Worm (Caenorhabditis elegans) whole organism, L1 larva: Measurements from ENCODE around the gene hda-11.

Source experiments
- C34B4.2 ChIP-seq: sonication (generic microtip); optimal IDR thresholded peaks from 2 replicates; lab custom pipeline; 2017; ENCODE audit warnings: mild to moderate bottlenecking, missing genetic modification characterization, missing compliant biosample characterization
- F16B12.6 ChIP-seq: fragments of 150-350 bp; optimal IDR thresholded peaks from 2 replicates; lab custom pipeline; 2014; ENCODE audit warnings: missing biosample characterization, missing genetic modification characterization
- Y116A8C.19 ChIP-seq: sonication (generic microtip); optimal IDR thresholded peaks from 2 replicates; lab custom pipeline; 2016; ENCODE audit warnings: missing compliant biosample characterization, missing genetic modification characterization, borderline replicate concordance
- alr-1 ChIP-seq: fragments of 200-800 bp; sonication (Bioruptor generic); optimal IDR thresholded peaks from 2 replicates; lab custom pipeline; 2018; ENCODE audit warnings: borderline replicate concordance, mild to moderate bottlenecking, missing genetic modification characterization, missing compliant biosample characterization
- aly-2 ChIP-seq: fragments of 150-350 bp; optimal IDR thresholded peaks from 2 replicates; lab custom pipeline; 2014; ENCODE audit warnings: missing biosample characterization, missing genetic modification characterization
- blmp-1 ChIP-seq: fragments of 150-350 bp; optimal IDR thresholded peaks from 2 replicates; lab custom pipeline; 2014; ENCODE audit warnings: missing biosample characterization, missing genetic modification characterization
- ceh-82 ChIP-seq, 3 experiments: fragments of 150-350 bp in 1 of 3; sonication (generic microtip) in 2 of 3; optimal IDR thresholded peaks; 2 replicates each; lab custom pipeline; 2014 to 2017; ENCODE audit warnings: missing biosample characterization in 3 of 3, missing genetic modification characterization in 3 of 3
- ceh-88 ChIP-seq: fragments of 200-800 bp; sonication (Bioruptor generic); IDR thresholded peaks from 2 replicates; pipeline ENCODE4 v1.3.6; 2022; ENCODE audit warnings: missing genetic modification characterization, missing compliant biosample characterization
- dsc-1 ChIP-seq: sonication (generic microtip); optimal IDR thresholded peaks from 2 replicates; lab custom pipeline; 2016; ENCODE audit warnings: mild to moderate bottlenecking, missing genetic modification characterization, missing compliant biosample characterization
- efl-3 ChIP-seq: fragments of 200-800 bp; sonication (Bioruptor generic); optimal IDR thresholded peaks from 2 replicates; lab custom pipeline; 2018; ENCODE audit warnings: mild to moderate bottlenecking, missing genetic modification characterization, missing compliant biosample characterization
- egl-27 ChIP-seq, 2 experiments: fragments of 150-350 bp in 1 of 2; sonication (generic microtip); optimal IDR thresholded peaks; 3 replicates each; lab custom pipeline; 2017 to 2018; ENCODE audit warnings: missing biosample characterization in 2 of 2, missing genetic modification characterization in 2 of 2, missing genetic modification reagents in 2 of 2
- elt-2 ChIP-seq: sonication (generic microtip); optimal IDR thresholded peaks from 2 replicates; lab custom pipeline; 2016; ENCODE audit warnings: missing genetic modification characterization, mild to moderate bottlenecking, inconsistent platforms, missing compliant biosample characterization, missing genetic modification reagents
- elt-3 ChIP-seq, 6 experiments: fragments of 150-350 bp in 1 of 6; sonication (generic microtip); optimal IDR thresholded peaks; 2 replicates each; lab custom pipeline; 2017 to 2018; ENCODE audit warnings: missing biosample characterization in 6 of 6, missing genetic modification characterization in 6 of 6, inconsistent platforms in 1 of 6
- fkh-4 ChIP-seq: sonication (generic microtip); optimal IDR thresholded peaks from 2 replicates; lab custom pipeline; 2016; ENCODE audit warnings: missing compliant biosample characterization, missing genetic modification characterization, borderline replicate concordance
- hlh-4 ChIP-seq: sonication (generic microtip); optimal IDR thresholded peaks from 2 replicates; lab custom pipeline; 2016; ENCODE audit warnings: mild to moderate bottlenecking, missing genetic modification characterization, missing compliant biosample characterization
- isw-1 ChIP-seq: fragments of 200-800 bp; sonication (Bioruptor generic); IDR thresholded peaks from 2 replicates; pipeline ENCODE4 v1.3.6; 2022; ENCODE audit warnings: missing genetic modification characterization, missing compliant biosample characterization
- jun-1 ChIP-seq: fragments of 150-350 bp; optimal IDR thresholded peaks from 2 replicates; lab custom pipeline; 2014; ENCODE audit warnings: missing biosample characterization, missing genetic modification reagents, missing genetic modification characterization
- lin-13 ChIP-seq: fragments of 150-350 bp; optimal IDR thresholded peaks from 2 replicates; lab custom pipeline; 2014; ENCODE audit warnings: missing biosample characterization, missing genetic modification reagents, missing genetic modification characterization
- lin-14 ChIP-seq: fragments of 200-800 bp; sonication (Bioruptor generic); optimal IDR thresholded peaks from 2 replicates; lab custom pipeline; 2018; ENCODE audit warnings: mild to moderate bottlenecking, missing genetic modification characterization, moderate library complexity, missing compliant biosample characterization
- lin-35 ChIP-seq, 2 experiments: fragments of 150-350 bp; optimal IDR thresholded peaks; 2 replicates each; lab custom pipeline; 2014; ENCODE audit warnings: missing biosample characterization in 2 of 2, missing genetic modification characterization in 2 of 2, missing genetic modification reagents in 2 of 2
- lin-39 ChIP-seq: fragments of 150-350 bp; optimal IDR thresholded peaks from 2 replicates; lab custom pipeline; 2014; ENCODE audit warnings: missing biosample characterization, missing genetic modification reagents, missing genetic modification characterization
- lsy-2 ChIP-seq, 2 experiments: fragments of 150-350 bp; optimal IDR thresholded peaks; 2 replicates each; lab custom pipeline; 2014; ENCODE audit warnings: missing biosample characterization in 2 of 2, missing genetic modification characterization in 2 of 2
- mep-1 ChIP-seq: fragments of 150-350 bp; optimal IDR thresholded peaks from 2 replicates; lab custom pipeline; 2014; ENCODE audit warnings: missing biosample characterization, missing genetic modification characterization
- nhr-12 ChIP-seq: sonication (generic microtip); optimal IDR thresholded peaks from 2 replicates; lab custom pipeline; 2017; ENCODE audit warnings: missing biosample characterization, missing genetic modification characterization
- nhr-19 ChIP-seq: fragments of 200-800 bp; sonication (Bioruptor generic); conservative IDR thresholded peaks from 2 replicates; pipeline ENCODE4 v1.3.6; 2022; ENCODE audit warnings: missing genetic modification characterization, missing compliant biosample characterization
- nhr-20 ChIP-seq: sonication (generic microtip); optimal IDR thresholded peaks from 2 replicates; lab custom pipeline; 2016; ENCODE audit warnings: mild to moderate bottlenecking, missing genetic modification characterization, missing compliant biosample characterization
- nhr-237 ChIP-seq: fragments of 150-350 bp; optimal IDR thresholded peaks from 2 replicates; lab custom pipeline; 2014; ENCODE audit warnings: missing biosample characterization, missing genetic modification characterization
- nhr-28 ChIP-seq: fragments of 150-350 bp; optimal IDR thresholded peaks from 2 replicates; lab custom pipeline; 2014; ENCODE audit warnings: missing biosample characterization, missing genetic modification characterization
- nhr-47 ChIP-seq: sonication (generic microtip); optimal IDR thresholded peaks from 2 replicates; lab custom pipeline; 2016; ENCODE audit warnings: mild to moderate bottlenecking, missing genetic modification characterization, moderate library complexity, missing compliant biosample characterization
- nhr-77 ChIP-seq: fragments of 150-350 bp; optimal IDR thresholded peaks from 2 replicates; lab custom pipeline; 2014; ENCODE audit warnings: missing biosample characterization, missing genetic modification characterization
- nhr-84 ChIP-seq: sonication (generic microtip); optimal IDR thresholded peaks from 2 replicates; lab custom pipeline; 2017; ENCODE audit warnings: missing biosample characterization, missing genetic modification characterization
- nhr-90 ChIP-seq: sonication (generic microtip); optimal IDR thresholded peaks from 2 replicates; lab custom pipeline; 2016; ENCODE audit warnings: mild to moderate bottlenecking, missing genetic modification characterization, missing compliant biosample characterization; ENCODE audit not compliant: poor library complexity
- pag-3 ChIP-seq: sonication (generic microtip); optimal IDR thresholded peaks from 2 replicates; lab custom pipeline; 2017; ENCODE audit warnings: missing genetic modification characterization, mild to moderate bottlenecking, missing compliant biosample characterization, antibody characterized with exemption, borderline replicate concordance; ENCODE audit not compliant: insufficient read depth
- pqm-1 ChIP-seq: sonication (generic microtip); optimal IDR thresholded peaks from 3 replicates; lab custom pipeline; 2017; ENCODE audit warnings: missing biosample characterization, missing genetic modification characterization
- snpc-4 ChIP-seq: fragments of 150-350 bp; optimal IDR thresholded peaks from 2 replicates; lab custom pipeline; 2014; ENCODE audit warnings: missing biosample characterization, missing genetic modification characterization
- snu-23 ChIP-seq: sonication (generic microtip); optimal IDR thresholded peaks from 2 replicates; lab custom pipeline; 2016; ENCODE audit warnings: missing genetic modification characterization, missing compliant biosample characterization
- sox-4 ChIP-seq: sonication (generic microtip); optimal IDR thresholded peaks from 2 replicates; lab custom pipeline; 2016; ENCODE audit warnings: missing genetic modification characterization, missing compliant biosample characterization
- sup-37 ChIP-seq: fragments of 200-800 bp; sonication (Bioruptor generic); optimal IDR thresholded peaks from 2 replicates; lab custom pipeline; 2018; ENCODE audit warnings: mild to moderate bottlenecking, missing genetic modification characterization, missing compliant biosample characterization
- swsn-7 ChIP-seq: sonication (generic microtip); optimal IDR thresholded peaks from 2 replicates; lab custom pipeline; 2016; ENCODE audit warnings: missing genetic modification characterization, missing compliant biosample characterization
- tbx-2 ChIP-seq: sonication (generic microtip); optimal IDR thresholded peaks from 2 replicates; lab custom pipeline; 2016; ENCODE audit warnings: missing genetic modification characterization, missing compliant biosample characterization
- unc-30 ChIP-seq: sonication (generic microtip); optimal IDR thresholded peaks from 2 replicates; lab custom pipeline; 2017; ENCODE audit warnings: missing biosample characterization, missing genetic modification characterization
- unc-62 ChIP-seq: fragments of 150-350 bp; optimal IDR thresholded peaks from 2 replicates; lab custom pipeline; 2014; ENCODE audit warnings: missing biosample characterization, missing genetic modification reagents, missing genetic modification characterization
- unc-86 ChIP-seq: sonication (generic microtip); optimal IDR thresholded peaks from 2 replicates; lab custom pipeline; 2016; ENCODE audit warnings: missing genetic modification characterization, missing compliant biosample characterization
- vab-15 ChIP-seq: sonication (generic microtip); optimal IDR thresholded peaks from 2 replicates; lab custom pipeline; 2017; ENCODE audit warnings: missing genotype, mild to moderate bottlenecking, missing genetic modification characterization, missing compliant biosample characterization
- zag-1 ChIP-seq: fragments of 150-350 bp; optimal IDR thresholded peaks from 2 replicates; lab custom pipeline; 2014; ENCODE audit warnings: missing biosample characterization, missing genetic modification characterization
- ztf-11 ChIP-seq, 2 experiments: sonication (generic microtip); optimal IDR thresholded peaks; 2 replicates each; lab custom pipeline; 2016 to 2017; ENCODE audit warnings: missing genetic modification characterization in 2 of 2, missing biosample characterization in 1 of 2, missing compliant biosample characterization in 1 of 2
- ztf-4 ChIP-seq: fragments of 150-350 bp; optimal IDR thresholded peaks from 2 replicates; lab custom pipeline; 2014; ENCODE audit warnings: missing biosample characterization, missing genetic modification characterization

The hda-11 gene

ce11 chrV:10557094-10557493 lies 31.1 kb downstream of the hda-11 start (continued):
- TF ChIP-seq nhr-237 (tag; lab: Kevin White, UChicago) (no peak), nhr-77 (no peak), unc-62 (no peak), elt-3 (tag; optimal IDR thresholded peaks at IDR 0.05; lab: Kevin White, UChicago) (peak in 5 of 6 experiments; percentile 45 to 80 (median 69)), jun-1 (tag; lab: Kevin White, UChicago) (no peak), sup-37 (GFP tag; lab: Kevin White, UChicago) (no peak), vab-15 (tag; lab: Kevin White, UChicago) (peak; percentile 71), lin-13 (GFP tag; lab: Kevin White, UChicago) (no peak), zag-1 (tag; lab: Kevin White, UChicago) (no peak), nhr-90 (tag; lab: Kevin White, UChicago) (no peak), isw-1 (GFP tag; lab: Robert Waterston, UW) (no peak), aly-2 (tag; lab: Kevin White, UChicago) (no peak), lin-35 (GFP tag; optimal IDR thresholded peaks at IDR 0.05; lab: Kevin White, UChicago) (no peak), pag-3 (tag; lab: Kevin White, UChicago) (no peak), lin-39 (tag; lab: Kevin White, UChicago) (no peak), nhr-28 (no peak), alr-1 (tag; lab: Kevin White, UChicago) (no peak), ztf-4 (no peak), sox-4 (tag; lab: Kevin White, UChicago) (no peak), unc-30 (tag; lab: Kevin White, UChicago) (no peak), C34B4.2 (no peak), nhr-12 (tag; lab: Kevin White, UChicago) (no peak), ceh-82 (tag; optimal IDR thresholded peaks at IDR 0.05; lab: Kevin White, UChicago) (no peak), swsn-7 (no peak), blmp-1 (tag; lab: Kevin White, UChicago) (peak; percentile 90), hlh-4 (tag; lab: Kevin White, UChicago) (no peak), efl-3 (no peak), snu-23 (GFP tag; lab: Kevin White, UChicago) (no peak), pqm-1 (no peak), ceh-88 (GFP tag; lab: Robert Waterston, UW) (no peak), tbx-2 (tag; lab: Kevin White, UChicago) (no peak), egl-27 (tag; optimal IDR thresholded peaks at IDR 0.05; lab: Kevin White, UChicago) (no peak), nhr-84 (tag; lab: Kevin White, UChicago) (no peak), F16B12.6 (no peak), lsy-2 (tag; optimal IDR thresholded peaks at IDR 0.05; lab: Kevin White, UChicago) (no peak), unc-86 (no peak), dsc-1 (tag; lab: Kevin White, UChicago) (no peak), elt-2 (tag; lab: Kevin White, UChicago) (no peak), mep-1 (tag; lab: Kevin White, UChicago) (no peak), fkh-4 (no peak), nhr-47 (tag; lab: Kevin White, UChicago) (no peak), nhr-19 (GFP tag; lab: Robert Waterston, UW) (peak; percentile 7; the same call in 1 of the 2 replicates), ztf-11 (tag; optimal IDR thresholded peaks at IDR 0.05; lab: Kevin White, UChicago) (no peak), Y116A8C.19 (tag; lab: Kevin White, UChicago) (no peak), lin-14 (no peak), snpc-4 (tag; lab: Kevin White, UChicago) (no peak), nhr-20 (tag; lab: Kevin White, UChicago) (peak; percentile 48)
